Worm (Caenorhabditis elegans) whole organism, mixed stage, embryonic: ENCODE results near the gene F48F5.6.

Experiments used
- M03D4.4 ChIP-seq: sonication (generic microtip); optimal IDR thresholded peaks from 2 replicates; lab custom pipeline; 2017; ENCODE audit warnings: mild to moderate bottlenecking, missing genetic modification characterization, missing compliant biosample characterization
- bed-3 ChIP-seq: fragments of 200-800 bp; sonication (Bioruptor generic); optimal IDR thresholded peaks from 3 replicates; lab custom pipeline; 2018; ENCODE audit warnings: mild to moderate bottlenecking, missing genetic modification characterization, moderate library complexity, missing compliant biosample characterization
- blmp-1 ChIP-seq: fragments of 150-350 bp; optimal IDR thresholded peaks from 2 replicates; lab custom pipeline; 2014; ENCODE audit warnings: missing biosample characterization, missing genetic modification characterization
- ceh-39 ChIP-seq: fragments of 150-350 bp; optimal IDR thresholded peaks from 2 replicates; lab custom pipeline; 2014; ENCODE audit warnings: missing biosample characterization, missing genetic modification characterization
- ceh-43 ChIP-seq: fragments of 200-800 bp; sonication (Bioruptor generic); optimal IDR thresholded peaks from 2 replicates; lab custom pipeline; 2018; ENCODE audit warnings: mild to moderate bottlenecking, missing genetic modification characterization, moderate library complexity, missing compliant biosample characterization
- ceh-83 ChIP-seq: fragments of 200-800 bp; sonication (Bioruptor generic); optimal IDR thresholded peaks from 2 replicates; lab custom pipeline; 2018; ENCODE audit warnings: mild to moderate bottlenecking, missing genetic modification characterization, missing compliant biosample characterization
- ces-1 ChIP-seq: fragments of 150-350 bp; optimal IDR thresholded peaks from 2 replicates; lab custom pipeline; 2014; ENCODE audit warnings: missing biosample characterization, missing genetic modification reagents, missing genetic modification characterization
- cnd-1 ChIP-seq: fragments of 200-800 bp; sonication (Bioruptor generic); optimal IDR thresholded peaks from 2 replicates; lab custom pipeline; 2018; ENCODE audit warnings: mild to moderate bottlenecking, missing genetic modification characterization, missing compliant biosample characterization
- drap-1 ChIP-seq: fragments of 200-800 bp; sonication (Bioruptor generic); optimal IDR thresholded peaks from 3 replicates; lab custom pipeline; 2018; ENCODE audit warnings: mild to moderate bottlenecking, missing genetic modification characterization, missing compliant biosample characterization
- elt-1 ChIP-seq: sonication (generic microtip); optimal IDR thresholded peaks from 2 replicates; lab custom pipeline; 2017; ENCODE audit warnings: missing genetic modification characterization, mild to moderate bottlenecking, missing compliant biosample characterization, antibody characterized with exemption, moderate library complexity, borderline replicate concordance; ENCODE audit not compliant: insufficient read depth
- flh-1 ChIP-seq: fragments of 200-800 bp; sonication (Bioruptor generic); optimal IDR thresholded peaks from 2 replicates; lab custom pipeline; 2018; ENCODE audit warnings: mild to moderate bottlenecking, missing genetic modification characterization, moderate library complexity, missing compliant biosample characterization
- hlh-1 ChIP-seq: fragments of 150-350 bp; optimal IDR thresholded peaks from 2 replicates; lab custom pipeline; 2014; ENCODE audit warnings: missing biosample characterization, missing genetic modification reagents, missing genetic modification characterization
- lin-13 ChIP-seq: fragments of 150-350 bp; optimal IDR thresholded peaks from 2 replicates; lab custom pipeline; 2014; ENCODE audit warnings: missing biosample characterization, missing genetic modification characterization
- lin-32 ChIP-seq: fragments of 200-800 bp; sonication (Bioruptor generic); optimal IDR thresholded peaks from 2 replicates; lab custom pipeline; 2018; ENCODE audit warnings: mild to moderate bottlenecking, missing genetic modification characterization, missing compliant biosample characterization
- mab-5 ChIP-seq: fragments of 150-350 bp; optimal IDR thresholded peaks from 2 replicates; lab custom pipeline; 2014; ENCODE audit warnings: missing biosample characterization, missing genetic modification characterization
- mep-1 ChIP-seq: fragments of 150-350 bp; optimal IDR thresholded peaks from 2 replicates; lab custom pipeline; 2017; ENCODE audit warnings: missing biosample characterization, missing genetic modification reagents, missing genetic modification characterization, inconsistent platforms
- mls-2 ChIP-seq: sonication (generic microtip); optimal IDR thresholded peaks from 2 replicates; lab custom pipeline; 2016; ENCODE audit warnings: mild to moderate bottlenecking, missing genetic modification characterization, moderate library complexity, missing compliant biosample characterization
- nhr-12 ChIP-seq: fragments of 150-350 bp; optimal IDR thresholded peaks from 2 replicates; lab custom pipeline; 2014; ENCODE audit warnings: missing biosample characterization, missing genetic modification characterization
- nhr-237 ChIP-seq: fragments of 150-350 bp; optimal IDR thresholded peaks from 2 replicates; lab custom pipeline; 2014; ENCODE audit warnings: missing biosample characterization, missing genetic modification characterization
- nhr-28 ChIP-seq: fragments of 150-350 bp; optimal IDR thresholded peaks from 2 replicates; lab custom pipeline; 2014; ENCODE audit warnings: missing biosample characterization, missing genetic modification characterization
- nhr-76 ChIP-seq: sonication (generic microtip); optimal IDR thresholded peaks from 2 replicates; lab custom pipeline; 2017; ENCODE audit warnings: missing biosample characterization, missing genetic modification characterization
- pha-4 ChIP-seq: fragments of 150-350 bp; optimal IDR thresholded peaks from 2 replicates; lab custom pipeline; 2018; ENCODE audit warnings: missing biosample characterization, missing genetic modification reagents, missing genetic modification characterization
- sem-2 ChIP-seq: fragments of 200-800 bp; sonication (Bioruptor generic); optimal IDR thresholded peaks from 2 replicates; lab custom pipeline; 2018; ENCODE audit warnings: mild to moderate bottlenecking, missing genetic modification characterization, missing compliant biosample characterization
- snpc-4 ChIP-seq: fragments of 150-350 bp; optimal IDR thresholded peaks from 2 replicates; lab custom pipeline; 2014; ENCODE audit warnings: missing biosample characterization, missing genetic modification characterization
- sptf-1 ChIP-seq: sonication (generic microtip); optimal IDR thresholded peaks from 2 replicates; lab custom pipeline; 2017; ENCODE audit warnings: mild to moderate bottlenecking, missing genetic modification characterization, moderate library complexity, missing compliant biosample characterization
- tbx-8 ChIP-seq: fragments of 200-800 bp; sonication (Bioruptor generic); optimal IDR thresholded peaks from 2 replicates; lab custom pipeline; 2018; ENCODE audit warnings: mild to moderate bottlenecking, missing genetic modification characterization, moderate library complexity, missing compliant biosample characterization
- unc-120 ChIP-seq: sonication (generic microtip); optimal IDR thresholded peaks from 2 replicates; lab custom pipeline; 2017; ENCODE audit warnings: missing genetic modification characterization, missing compliant biosample characterization; ENCODE audit not compliant: poor library complexity, severe bottlenecking
- unc-62 ChIP-seq: fragments of 150-350 bp; optimal IDR thresholded peaks from 2 replicates; lab custom pipeline; 2014; ENCODE audit warnings: missing biosample characterization, missing genetic modification reagents, missing genetic modification characterization
- ztf-11 ChIP-seq: fragments of 150-350 bp; optimal IDR thresholded peaks from 2 replicates; lab custom pipeline; 2014; ENCODE audit warnings: missing biosample characterization, missing genetic modification characterization

Gene F48F5.6

ce11 chrV:20455637-20456036, 2.7 kb upstream of the F48F5.6 start:
- TF ChIP-seq mab-5 (tag; lab: Kevin White, UChicago): no peak
- TF ChIP-seq hlh-1 (tag; lab: Kevin White, UChicago): no peak
- TF ChIP-seq lin-13 (tag; lab: Kevin White, UChicago): peak; percentile 42
- no peak for TF ChIP-seq bed-3 (GFP tag; lab: Kevin White, UChicago)
- TF ChIP-seq sptf-1 (tag; lab: Kevin White, UChicago): peak; percentile 1
- peak; percentile 83 for TF ChIP-seq drap-1 (GFP tag; lab: Kevin White, UChicago)
- no peak for TF ChIP-seq unc-62
- no peak for TF ChIP-seq elt-1 (tag; lab: Kevin White, UChicago)
- TF ChIP-seq ceh-83 (GFP tag; lab: Kevin White, UChicago): no peak
- TF ChIP-seq sem-2 (GFP tag; lab: Kevin White, UChicago): no peak
- TF ChIP-seq M03D4.4 (tag; lab: Kevin White, UChicago): no peak
- TF ChIP-seq ztf-11 (tag; lab: Kevin White, UChicago): no peak
- peak; percentile 5 for TF ChIP-seq unc-120 (tag; lab: Kevin White, UChicago)

- no peak for TF ChIP-seq mls-2
- TF ChIP-seq drap-1 (GFP tag; lab: Kevin White, UChicago): no peak
- no peak for TF ChIP-seq mep-1 (tag; lab: Kevin White, UChicago)
- no peak for TF ChIP-seq snpc-4
- no peak for TF ChIP-seq nhr-237 (tag; lab: Kevin White, UChicago)
- TF ChIP-seq M03D4.4 (tag; lab: Kevin White, UChicago): no peak
- TF ChIP-seq sptf-1 (tag; lab: Kevin White, UChicago): no peak
- no peak for TF ChIP-seq unc-120 (tag; lab: Kevin White, UChicago)
- no peak for TF ChIP-seq nhr-28 (tag; lab: Kevin White, UChicago)
- TF ChIP-seq nhr-12 (tag; lab: Kevin White, UChicago): no peak
- TF ChIP-seq mab-5 (tag; lab: Kevin White, UChicago): no peak
- no peak for TF ChIP-seq blmp-1
- TF ChIP-seq hlh-1 (tag; lab: Kevin White, UChicago): no peak
- no peak for TF ChIP-seq sem-2 (GFP tag; lab: Kevin White, UChicago)
- no peak for TF ChIP-seq lin-32 (GFP tag; lab: Kevin White, UChicago)
- TF ChIP-seq ceh-43: no peak
Measured at ce11 chrV:20453811-20454210, 827 bp upstream of the F48F5.6 start, which contains the start of gene srd-70. Gene srd-70 (plus strand): TSS chrV:20454111.

ce11 chrV:20451793-20452192, 1.2 kb downstream of the F48F5.6 start:
- TF ChIP-seq mep-1 (tag; lab: Kevin White, UChicago): no peak
- TF ChIP-seq ceh-39: no peak
- TF ChIP-seq unc-62: peak; percentile 11
- peak; percentile 56 for TF ChIP-seq unc-120 (tag; lab: Kevin White, UChicago)
- peak; percentile 96 for TF ChIP-seq hlh-1 (tag; lab: Kevin White, UChicago)

ce11 chrV:20445898-20446297, 7.1 kb downstream of the F48F5.6 start:
- TF ChIP-seq flh-1 (GFP tag; lab: Kevin White, UChicago) (no peak), ceh-83 (GFP tag; lab: Kevin White, UChicago) (no peak), M03D4.4 (tag; lab: Kevin White, UChicago) (no peak), ces-1 (GFP tag; lab: Kevin White, UChicago) (no peak), sptf-1 (tag; lab: Kevin White, UChicago) (no peak), nhr-76 (no peak), unc-62 (no peak), nhr-28 (tag; lab: Kevin White, UChicago) (no peak), cnd-1 (tag; lab: Kevin White, UChicago) (no peak), nhr-12 (tag; lab: Kevin White, UChicago) (no peak), unc-120 (tag; lab: Kevin White, UChicago) (no peak)

ce11 chrV:20425183-20425400, 27.9 kb downstream of the F48F5.6 start, which contains the start of the genes fce-2 and F48F5.8:
Gene fce-2 (plus strand): TSS chrV:20425301.
Gene F48F5.8 (plus strand): TSS chrV:20425342.
- no peak for TF ChIP-seq blmp-1
- TF ChIP-seq tbx-8 (GFP tag; lab: Kevin White, UChicago): no peak
- no peak for TF ChIP-seq mab-5 (tag; lab: Kevin White, UChicago)
- TF ChIP-seq hlh-1 (tag; lab: Kevin White, UChicago): no peak
- no peak for TF ChIP-seq ceh-83 (GFP tag; lab: Kevin White, UChicago)
- TF ChIP-seq cnd-1 (tag; lab: Kevin White, UChicago): no peak
- no peak for TF ChIP-seq pha-4 (tag; lab: Kevin White, UChicago)
